Worm (Caenorhabditis elegans) whole organism, L1 larva: ENCODE measurements around the gene R06B10.7.

Experiments
- aly-2 ChIP-seq: fragments of 150-350 bp; optimal IDR thresholded peaks from 2 replicates; lab custom pipeline; 2014; ENCODE audit warnings: missing biosample characterization, missing genetic modification characterization
- ceh-82 ChIP-seq, 3 experiments: fragments of 150-350 bp in 1 of 3; sonication (generic microtip) in 2 of 3; optimal IDR thresholded peaks; 2 replicates each; lab custom pipeline; 2014 to 2017; ENCODE audit warnings: missing biosample characterization in 3 of 3, missing genetic modification characterization in 3 of 3
- ces-1 ChIP-seq: fragments of 150-350 bp; optimal IDR thresholded peaks from 2 replicates; lab custom pipeline; 2014; ENCODE audit warnings: missing biosample characterization, missing genetic modification reagents, missing genetic modification characterization
- fos-1 ChIP-seq: fragments of 150-350 bp; optimal IDR thresholded peaks from 2 replicates; lab custom pipeline; 2014; ENCODE audit warnings: missing biosample characterization, missing genetic modification characterization
- lir-3 ChIP-seq: sonication (generic microtip); optimal IDR thresholded peaks from 2 replicates; lab custom pipeline; 2016; ENCODE audit warnings: mild to moderate bottlenecking, missing genetic modification characterization, moderate library complexity, missing compliant biosample characterization; ENCODE audit not compliant: poor library complexity
- lsy-2 ChIP-seq, 2 experiments: fragments of 150-350 bp; optimal IDR thresholded peaks; 2 replicates each; lab custom pipeline; 2014; ENCODE audit warnings: missing biosample characterization in 2 of 2, missing genetic modification characterization in 2 of 2
- nhr-12 ChIP-seq: sonication (generic microtip); optimal IDR thresholded peaks from 2 replicates; lab custom pipeline; 2017; ENCODE audit warnings: missing biosample characterization, missing genetic modification characterization
- nhr-28 ChIP-seq: fragments of 150-350 bp; optimal IDR thresholded peaks from 2 replicates; lab custom pipeline; 2014; ENCODE audit warnings: missing biosample characterization, missing genetic modification characterization
- pax-3 ChIP-seq: fragments of 200-800 bp; sonication (Bioruptor generic); optimal IDR thresholded peaks from 2 replicates; lab custom pipeline; 2018; ENCODE audit warnings: mild to moderate bottlenecking, missing genetic modification characterization, moderate library complexity, missing compliant biosample characterization
- swsn-7 ChIP-seq: sonication (generic microtip); optimal IDR thresholded peaks from 2 replicates; lab custom pipeline; 2016; ENCODE audit warnings: missing genetic modification characterization, missing compliant biosample characterization
- tbx-2 ChIP-seq: sonication (generic microtip); optimal IDR thresholded peaks from 2 replicates; lab custom pipeline; 2016; ENCODE audit warnings: missing genetic modification characterization, missing compliant biosample characterization
- unc-130 ChIP-seq: fragments of 150-350 bp; optimal IDR thresholded peaks from 2 replicates; lab custom pipeline; 2017; ENCODE audit warnings: missing biosample characterization, missing genetic modification characterization, inconsistent platforms

DNA sequence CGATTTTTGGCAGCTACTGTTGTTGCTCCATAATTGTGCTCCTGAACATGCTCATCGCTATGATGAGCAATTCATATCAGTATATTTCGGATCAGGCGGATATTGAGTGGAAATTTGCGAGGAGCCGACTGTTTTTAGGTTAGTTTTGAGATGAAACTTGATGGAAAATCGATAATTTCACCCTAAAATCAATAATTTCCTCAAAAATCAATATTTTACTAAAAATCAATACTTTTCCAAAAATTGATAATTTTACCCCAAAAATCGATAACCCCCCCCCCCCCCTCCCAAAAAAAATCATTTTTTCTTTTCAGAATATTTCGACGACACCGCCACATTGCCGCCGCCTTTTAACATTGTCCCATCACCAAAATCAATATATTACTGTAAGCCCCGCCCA, 2.3 kb downstream of the R06B10.7 start:
- TF ChIP-seq lsy-2 (tag; optimal IDR thresholded peaks at IDR 0.05; lab: Kevin White, UChicago) (no peak), fos-1 (tag; lab: Kevin White, UChicago) (no peak), unc-130 (no peak), pax-3 (no peak), nhr-28 (no peak), ceh-82 (tag; optimal IDR thresholded peaks at IDR 0.05; lab: Kevin White, UChicago) (no peak), lir-3 (tag; lab: Kevin White, UChicago) (no peak), ces-1 (GFP tag; lab: Kevin White, UChicago) (no peak), tbx-2 (no peak), nhr-12 (tag; lab: Kevin White, UChicago) (no peak), aly-2 (tag; lab: Kevin White, UChicago) (no peak), swsn-7 (tag; lab: Kevin White, UChicago) (no peak)
